Worm (Caenorhabditis elegans) whole organism, early embryonic: ENCODE data around the gene R05G6.10.

ENCODE experiments used
- B0310.2 ChIP-seq: sonication (generic microtip); optimal IDR thresholded peaks from 2 replicates; lab custom pipeline; 2016; ENCODE audit warnings: mild to moderate bottlenecking, missing genetic modification characterization, missing compliant biosample characterization
- F13C5.2 ChIP-seq: sonication (generic microtip); optimal IDR thresholded peaks from 2 replicates; lab custom pipeline; 2017; ENCODE audit warnings: mild to moderate bottlenecking, missing genetic modification characterization, inconsistent platforms, missing compliant biosample characterization
- ama-1 ChIP-seq: fragments of 150-350 bp; optimal IDR thresholded peaks from 2 replicates; lab custom pipeline; 2014
- ets-7 ChIP-seq: sonication (generic microtip); optimal IDR thresholded peaks from 2 replicates; lab custom pipeline; 2016; ENCODE audit warnings: missing genotype, missing genetic modification characterization, missing compliant biosample characterization
- flt-1 ChIP-seq: fragments of 200-800 bp; sonication (Bioruptor generic); IDR thresholded peaks from 2 replicates; pipeline ENCODE4 v1.3.6; 2022; ENCODE audit warnings: missing genetic modification characterization, missing compliant biosample characterization
- hmbx-1 ChIP-seq: sonication (generic microtip); optimal IDR thresholded peaks from 2 replicates; lab custom pipeline; 2016; ENCODE audit warnings: mild to moderate bottlenecking, missing genetic modification characterization, missing compliant biosample characterization
- hmg-4 ChIP-seq: fragments of 200-800 bp; sonication (Bioruptor generic); optimal IDR thresholded peaks from 2 replicates; lab custom pipeline; 2018; ENCODE audit warnings: mild to moderate bottlenecking, missing genetic modification characterization, missing compliant biosample characterization
- pes-1 ChIP-seq: fragments of 200-800 bp; sonication (Bioruptor generic); IDR thresholded peaks from 2 replicates; pipeline ENCODE4 v1.3.6; 2022; ENCODE audit warnings: missing genetic modification reagents, missing genetic modification characterization, missing compliant biosample characterization
- scrt-1 ChIP-seq: fragments of 200-800 bp; sonication (Bioruptor generic); IDR thresholded peaks from 2 replicates; pipeline ENCODE4 v1.3.6; 2022; ENCODE audit warnings: missing genetic modification characterization, missing compliant biosample characterization
- sea-1 ChIP-seq: fragments of 200-800 bp; sonication (Bioruptor generic); conservative IDR thresholded peaks from 2 replicates; pipeline ENCODE4 v1.3.6; 2022; ENCODE audit warnings: missing genetic modification characterization, missing compliant biosample characterization
- tbx-37 ChIP-seq: fragments of 200-800 bp; sonication (Bioruptor generic); conservative IDR thresholded peaks from 2 replicates; pipeline ENCODE4 v1.3.6; 2022; ENCODE audit warnings: missing genetic modification reagents, missing genetic modification characterization, missing compliant biosample characterization
- tra-4 ChIP-seq: sonication (generic microtip); optimal IDR thresholded peaks from 2 replicates; lab custom pipeline; 2017; ENCODE audit warnings: missing genetic modification characterization, missing compliant biosample characterization

ce11 chrIV:7573944-7574343, 31.6 kb upstream of the R05G6.10 start:
- TF ChIP-seq hmg-4 (GFP tag; lab: Kevin White, UChicago): peak; percentile 99
- peak; percentile 5 for TF ChIP-seq ama-1 (lab: Kevin White, UChicago)
- TF ChIP-seq ets-7: peak; percentile 90
- peak; percentile 97 for TF ChIP-seq tbx-37 (GFP tag; lab: Robert Waterston, UW)
- TF ChIP-seq hmbx-1: peak; percentile 84
- TF ChIP-seq tra-4 (tag; lab: Kevin White, UChicago): peak; percentile 96
- TF ChIP-seq F13C5.2 (tag; lab: Kevin White, UChicago): peak; percentile 95
- TF ChIP-seq flt-1 (GFP tag; lab: Robert Waterston, UW): peak; percentile 97
- TF ChIP-seq pes-1 (GFP tag; lab: Robert Waterston, UW): peak; percentile 96
- TF ChIP-seq scrt-1 (GFP tag; lab: Robert Waterston, UW): peak; percentile 95
- TF ChIP-seq sea-1 (GFP tag; lab: Robert Waterston, UW): peak; percentile 97
- TF ChIP-seq B0310.2 (tag; lab: Kevin White, UChicago): peak; percentile 94
